Fruit fly (Drosophila melanogaster): ENCODE results near the gene CG31431.

DNA sequence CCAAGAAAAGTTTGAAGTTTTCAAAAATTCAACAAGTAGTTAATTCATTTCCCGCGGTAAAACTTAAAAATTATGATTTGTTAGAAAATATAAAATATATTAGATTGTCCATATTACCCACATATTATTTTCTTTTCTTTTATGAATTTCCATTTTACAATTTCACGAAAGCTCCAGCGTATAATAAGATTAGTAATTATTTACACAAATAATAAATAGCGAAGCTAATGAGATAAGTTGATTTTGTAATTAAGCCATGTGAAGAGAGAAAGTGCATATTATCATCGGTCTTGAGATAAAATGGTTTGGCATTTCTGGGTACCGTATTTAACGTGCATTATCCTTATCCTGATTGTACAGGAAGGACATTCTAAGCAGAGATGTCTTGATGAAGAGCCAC is 41.0 kb downstream of the CG31431 start, which contains the start of gene Qsox3:
- TF ChIP-seq h (GFP tag; optimal IDR thresholded peaks at IDR 0.05) (no peak), foxo (GFP tag; optimal IDR thresholded peaks at IDR 0.05) (no peak), psq (GFP tag; optimal IDR thresholded peaks at IDR 0.05) (no peak), usp (GFP tag; optimal IDR thresholded peaks at IDR 0.05) (no peak), Myc (optimal IDR thresholded peaks at IDR 0.05) (no peak)
